Worm (Caenorhabditis elegans): ENCODE data around the gene B0303.11.
A peak's percentile ranks its signal among the peaks of the same experiment; 100 is the strongest.

The B0303.11 gene

DNA sequence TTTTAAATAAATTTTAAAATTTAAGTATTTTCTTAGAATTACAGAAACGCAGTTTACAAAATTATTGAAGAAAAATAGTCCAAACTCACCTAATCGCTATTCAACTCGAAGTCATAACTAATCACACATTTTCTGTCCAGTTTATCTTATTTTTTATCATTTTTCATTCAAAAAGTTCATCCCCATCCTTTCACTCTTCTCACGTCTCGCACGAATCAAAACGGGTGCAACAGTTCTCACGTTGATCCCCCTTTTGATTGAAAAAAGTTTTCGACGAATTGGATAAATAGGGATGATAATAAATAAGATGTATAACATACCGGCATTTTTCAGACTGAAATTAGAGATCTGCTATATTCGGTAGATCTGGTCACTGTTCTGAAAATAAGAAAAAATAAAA lies 475 bp downstream of the B0303.11 start:
- TF ChIP-seq ztf-29 (GFP tag; IDR thresholded peaks at IDR 0.05) = no peak
- TF ChIP-seq ref-1 (GFP tag; conservative IDR thresholded peaks at IDR 0.05) = no peak

DNA sequence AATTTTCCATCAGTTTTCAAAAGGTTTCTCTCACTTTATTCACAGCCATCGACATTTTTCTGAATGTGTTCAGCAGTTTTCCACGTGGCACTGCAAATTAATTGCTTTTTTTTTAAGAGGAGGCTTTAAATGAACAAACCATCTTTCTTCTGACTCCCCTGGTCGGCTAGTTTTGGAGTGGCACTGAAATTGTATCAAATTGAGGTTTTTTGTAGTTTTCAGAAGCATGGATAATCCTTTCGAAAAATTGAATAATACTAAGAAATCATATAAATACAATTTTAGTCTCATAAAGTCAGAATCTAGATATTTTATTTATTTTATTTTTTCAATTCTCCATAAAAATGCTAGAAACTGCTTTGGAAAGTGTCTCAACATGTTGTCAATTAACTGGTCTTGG lies 5.4 kb downstream of the B0303.11 start, which contains the start of gene B0303.16:
Gene B0303.16, plus strand, starts transcription at position 301 of the 400 bp plus-strand sequence.
- TF ChIP-seq ztf-23 (GFP tag; IDR thresholded peaks at IDR 0.05) (no peak), cog-1 (tag; optimal IDR thresholded peaks at IDR 0.05) (no peak), ref-1 (GFP tag; conservative IDR thresholded peaks at IDR 0.05) (no peak), flt-1 (GFP tag; IDR thresholded peaks at IDR 0.05) (no peak), klf-2 (GFP tag; conservative IDR thresholded peaks at IDR 0.05) (no peak), med-1 (GFP tag; optimal IDR thresholded peaks at IDR 0.05; ENCODE audit: insufficient read depth) (no peak), T22C8.4 (GFP tag; IDR thresholded peaks at IDR 0.05) (no peak), tab-1 (GFP tag; IDR thresholded peaks at IDR 0.05) (no peak), ztf-29 (GFP tag; IDR thresholded peaks at IDR 0.05) (no peak)

ce11 chrIII:8700289-8700957 lies 9.8 kb downstream of the B0303.11 start, which contains the start of the genes sdz-1 and vps-33.1:
sdz-1 (minus strand) TSS chrIII:8700339.
vps-33.1 (plus strand) TSS chrIII:8700927.
- TF ChIP-seq flt-1 (GFP tag; IDR thresholded peaks at IDR 0.05) = no peak
- no peak for TF ChIP-seq cog-1 (tag; optimal IDR thresholded peaks at IDR 0.05)
- TF ChIP-seq med-1 (GFP tag; optimal IDR thresholded peaks at IDR 0.05; ENCODE audit: insufficient read depth) = no peak
- TF ChIP-seq klf-2 (GFP tag; conservative IDR thresholded peaks at IDR 0.05) = no peak
- no peak for TF ChIP-seq tab-1 (GFP tag; IDR thresholded peaks at IDR 0.05)
- no peak for TF ChIP-seq ref-1 (GFP tag; conservative IDR thresholded peaks at IDR 0.05)
- TF ChIP-seq T22C8.4 (GFP tag; IDR thresholded peaks at IDR 0.05) = no peak
- no peak for TF ChIP-seq ztf-23 (GFP tag; IDR thresholded peaks at IDR 0.05)
- no peak for TF ChIP-seq ztf-29 (GFP tag; IDR thresholded peaks at IDR 0.05)

- TF ChIP-seq T22C8.4 (GFP tag; IDR thresholded peaks at IDR 0.05) (no peak), ref-1 (GFP tag; conservative IDR thresholded peaks at IDR 0.05) (no peak), tab-1 (GFP tag; IDR thresholded peaks at IDR 0.05) (no peak), klf-2 (GFP tag; conservative IDR thresholded peaks at IDR 0.05) (no peak), flt-1 (GFP tag; IDR thresholded peaks at IDR 0.05) (no peak), med-1 (GFP tag; optimal IDR thresholded peaks at IDR 0.05; ENCODE audit: insufficient read depth) (no peak), ztf-23 (GFP tag; IDR thresholded peaks at IDR 0.05) (no peak), ztf-29 (GFP tag; IDR thresholded peaks at IDR 0.05) (no peak), cog-1 (tag; optimal IDR thresholded peaks at IDR 0.05) (no peak)
Observed at ce11 chrIII:8697268-8697907, 12.8 kb downstream of the B0303.11 start.

DNA sequence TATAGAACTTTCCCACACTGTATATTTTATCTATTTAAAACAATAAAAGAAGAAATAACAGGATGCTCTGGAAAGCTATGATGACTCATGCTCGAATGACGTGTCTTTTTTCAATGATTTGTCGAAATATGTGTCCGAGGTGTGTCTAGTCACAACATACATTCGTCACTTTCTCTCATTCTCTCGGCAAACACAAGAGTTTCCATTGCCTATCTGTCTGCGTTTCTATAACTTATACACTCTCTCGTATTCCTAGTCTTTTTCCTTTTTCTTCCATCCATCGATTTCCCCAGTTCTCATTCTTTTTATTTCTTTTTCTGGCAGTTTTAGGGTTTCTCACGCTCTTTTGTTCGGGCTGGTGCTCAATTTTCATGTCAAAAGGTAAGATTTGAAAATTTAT lies 13.5 kb downstream of the B0303.11 start:
- TF ChIP-seq med-1 (GFP tag; optimal IDR thresholded peaks at IDR 0.05; ENCODE audit: insufficient read depth) (no peak), flt-1 (GFP tag; IDR thresholded peaks at IDR 0.05) (no peak), ztf-23 (GFP tag; IDR thresholded peaks at IDR 0.05) (no peak), klf-2 (GFP tag; conservative IDR thresholded peaks at IDR 0.05) (no peak), ztf-29 (GFP tag; IDR thresholded peaks at IDR 0.05) (no peak), ref-1 (GFP tag; conservative IDR thresholded peaks at IDR 0.05) (no peak), tab-1 (GFP tag; IDR thresholded peaks at IDR 0.05) (no peak), cog-1 (tag; optimal IDR thresholded peaks at IDR 0.05) (no peak), T22C8.4 (GFP tag; IDR thresholded peaks at IDR 0.05) (no peak)

- TF ChIP-seq T22C8.4 (GFP tag; IDR thresholded peaks at IDR 0.05) (no peak), klf-2 (GFP tag; conservative IDR thresholded peaks at IDR 0.05) (no peak), med-1 (GFP tag; optimal IDR thresholded peaks at IDR 0.05; ENCODE audit: insufficient read depth) (no peak), ztf-29 (GFP tag; IDR thresholded peaks at IDR 0.05) (no peak), cog-1 (tag; optimal IDR thresholded peaks at IDR 0.05) (no peak), ztf-23 (GFP tag; IDR thresholded peaks at IDR 0.05) (no peak), flt-1 (GFP tag; IDR thresholded peaks at IDR 0.05) (no peak), ref-1 (GFP tag; conservative IDR thresholded peaks at IDR 0.05) (no peak), tab-1 (GFP tag; IDR thresholded peaks at IDR 0.05) (no peak)
Observed at ce11 chrIII:8693322-8693721, 16.9 kb downstream of the B0303.11 start, which contains the start of gene B0303.7. B0303.7 (plus strand) TSS chrIII:8693622.

DNA sequence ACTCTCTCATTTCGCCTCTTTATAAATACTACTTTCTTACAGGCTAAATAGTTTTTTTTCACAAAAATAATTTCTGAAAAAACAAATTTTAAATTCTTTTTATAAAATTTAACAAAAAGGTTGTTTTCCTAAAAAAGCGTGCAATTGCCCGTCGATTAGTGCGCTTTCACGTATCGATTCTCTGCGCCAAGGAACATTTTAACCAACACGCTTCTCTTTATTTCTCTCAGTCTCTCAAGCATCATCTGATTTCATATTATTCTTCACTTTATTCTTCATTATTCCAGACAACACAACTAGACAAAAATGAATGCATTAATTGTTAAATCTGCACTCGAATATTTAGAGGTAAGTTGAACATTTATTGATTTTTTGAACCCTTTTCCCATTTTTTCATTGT lies 20.6 kb downstream of the B0303.11 start, which contains the start of gene B0303.4:
Gene B0303.4, plus strand, starts transcription at position 196 of the 400 bp plus-strand sequence.
- TF ChIP-seq ztf-29 (GFP tag; IDR thresholded peaks at IDR 0.05) = no peak
- peak; percentile 67 for TF ChIP-seq T22C8.4 (GFP tag; IDR thresholded peaks at IDR 0.05)

DNA sequence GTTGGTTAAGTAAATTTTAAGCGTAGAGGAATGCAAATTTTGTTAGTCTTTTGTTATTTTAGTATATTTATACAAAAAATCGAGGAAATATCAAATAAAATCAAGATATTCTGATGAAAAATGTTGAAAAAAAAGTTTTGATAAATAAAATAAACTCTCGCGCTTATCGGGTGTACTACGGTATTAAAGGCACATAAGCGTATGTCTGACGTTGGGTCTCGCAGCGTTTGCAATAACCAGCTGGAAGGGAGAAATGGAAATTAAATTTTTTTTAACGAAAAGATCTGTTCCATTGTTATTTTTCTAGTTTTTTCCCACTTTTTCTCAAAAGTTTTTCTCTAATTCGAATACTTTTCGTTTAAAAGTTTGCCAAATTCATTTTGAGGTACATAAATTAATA lies 21.1 kb downstream of the B0303.11 start:
- TF ChIP-seq ztf-29 (GFP tag; IDR thresholded peaks at IDR 0.05) = no peak
- no peak for TF ChIP-seq cog-1 (tag; optimal IDR thresholded peaks at IDR 0.05)
- no peak for TF ChIP-seq T22C8.4 (GFP tag; IDR thresholded peaks at IDR 0.05)
- TF ChIP-seq klf-2 (GFP tag; conservative IDR thresholded peaks at IDR 0.05) = no peak
- no peak for TF ChIP-seq tab-1 (GFP tag; IDR thresholded peaks at IDR 0.05)
- TF ChIP-seq ztf-23 (GFP tag; IDR thresholded peaks at IDR 0.05) = no peak
- TF ChIP-seq ref-1 (GFP tag; conservative IDR thresholded peaks at IDR 0.05) = no peak
- no peak for TF ChIP-seq flt-1 (GFP tag; IDR thresholded peaks at IDR 0.05)
- TF ChIP-seq med-1 (GFP tag; optimal IDR thresholded peaks at IDR 0.05; ENCODE audit: insufficient read depth) = no peak

- TF ChIP-seq tab-1 (GFP tag; IDR thresholded peaks at IDR 0.05) (no peak), klf-2 (GFP tag; conservative IDR thresholded peaks at IDR 0.05) (no peak)
Observed at ce11 chrIII:8688438-8688946, 21.7 kb downstream of the B0303.11 start, which contains the start of gene hadb-1. hadb-1 (minus strand) TSS chrIII:8688488.
